Fruit fly (Drosophila melanogaster) whole organism, embryonic: ENCODE measurements around the gene Bug22.

Source experiments
- ATbp ChIP-seq: fragments of 200-800 bp; sonication (Bioruptor generic); optimal IDR thresholded peaks from 2 replicates; lab custom pipeline; 2017; ENCODE audit warnings: missing biosample characterization, mild to moderate bottlenecking, missing genetic modification characterization, missing genetic modification reagents
- B-H1 ChIP-seq: fragments of 200-800 bp; sonication (Bioruptor generic); IDR thresholded peaks from 3 replicates; pipeline ENCODE4 v1.3.6; 2022; ENCODE audit warnings: missing biosample characterization, missing genetic modification characterization
- CG1024 ChIP-seq: fragments of 200-800 bp; sonication (Bioruptor generic); IDR thresholded peaks from 2 replicates; pipeline ENCODE4 v1.3.6; 2022; ENCODE audit warnings: missing biosample characterization, missing genetic modification characterization
- CG10565 ChIP-seq: fragments of 200-800 bp; sonication (Bioruptor generic); optimal IDR thresholded peaks from 3 replicates; lab custom pipeline; 2016; ENCODE audit warnings: missing biosample characterization, mild to moderate bottlenecking, missing genetic modification characterization
- CG10959 ChIP-seq: fragments of 200-800 bp; sonication (Bioruptor generic); IDR thresholded peaks from 2 replicates; pipeline ENCODE4 v1.3.6; 2022; ENCODE audit warnings: missing biosample characterization, missing genetic modification characterization
- CG11456 ChIP-seq: fragments of 200-800 bp; sonication (Bioruptor generic); IDR thresholded peaks from 3 replicates; pipeline ENCODE4 v1.3.6; 2022; ENCODE audit warnings: missing biosample characterization, missing genetic modification characterization
- CG12236 ChIP-seq: fragments of 200-800 bp; sonication (Bioruptor generic); optimal IDR thresholded peaks from 2 replicates; lab custom pipeline; 2016; ENCODE audit warnings: missing biosample characterization, missing genetic modification characterization
- CG14014 ChIP-seq: fragments of 200-800 bp; sonication (Bioruptor generic); IDR thresholded peaks from 2 replicates; pipeline ENCODE4 v1.3.6; 2022; ENCODE audit warnings: missing biosample characterization, missing genetic modification characterization
- CG1602 ChIP-seq: fragments of 200-800 bp; sonication (Bioruptor generic); optimal IDR thresholded peaks from 3 replicates; lab custom pipeline; 2016; ENCODE audit warnings: missing biosample characterization, missing genetic modification characterization
- CG17912 ChIP-seq: fragments of 200-800 bp; sonication (Bioruptor generic); optimal IDR thresholded peaks from 2 replicates; lab custom pipeline; 2018; ENCODE audit warnings: missing biosample characterization, mild to moderate bottlenecking, missing genetic modification characterization
- CG18011 ChIP-seq: fragments of 200-800 bp; sonication (Bioruptor generic); optimal IDR thresholded peaks from 2 replicates; lab custom pipeline; 2017; ENCODE audit warnings: missing biosample characterization, missing genetic modification characterization, mild to moderate bottlenecking, moderate library complexity, missing genotype
- CG2120 ChIP-seq: fragments of 200-800 bp; sonication (Bioruptor generic); optimal IDR thresholded peaks from 3 replicates; lab custom pipeline; 2016; ENCODE audit warnings: missing biosample characterization, missing genetic modification characterization
- CG30020 ChIP-seq: fragments of 200-800 bp; optimal IDR thresholded peaks from 2 replicates; lab custom pipeline; 2019; ENCODE audit warnings: missing biosample characterization, mild to moderate bottlenecking, missing genetic modification characterization, moderate library complexity
- CG32767 ChIP-seq: fragments of 200-800 bp; sonication (Bioruptor generic); IDR thresholded peaks from 2 replicates; pipeline ENCODE4 v1.3.6; 2022; ENCODE audit warnings: missing biosample characterization, missing genetic modification characterization
- CG6765 ChIP-seq: fragments of 200-800 bp; sonication (Bioruptor generic); optimal IDR thresholded peaks from 3 replicates; lab custom pipeline; 2017; ENCODE audit warnings: missing biosample characterization, mild to moderate bottlenecking, missing genetic modification characterization
- CG8089 ChIP-seq: fragments of 200-800 bp; sonication (Bioruptor generic); optimal IDR thresholded peaks from 3 replicates; lab custom pipeline; 2016; ENCODE audit warnings: missing biosample characterization, missing genetic modification characterization
- CG8924 ChIP-seq: fragments of 200-800 bp; optimal IDR thresholded peaks from 3 replicates; lab custom pipeline; 2019; ENCODE audit warnings: missing biosample characterization, mild to moderate bottlenecking, missing genetic modification characterization, moderate library complexity
- CG9727 ChIP-seq: fragments of 200-800 bp; sonication (Bioruptor generic); optimal IDR thresholded peaks from 3 replicates; lab custom pipeline; 2017; ENCODE audit warnings: missing biosample characterization, mild to moderate bottlenecking, missing genetic modification characterization
- Dip2 ChIP-seq: fragments of 200-800 bp; sonication (Bioruptor generic); IDR thresholded peaks from 2 replicates; pipeline ENCODE4 v1.3.6; 2022; ENCODE audit warnings: missing biosample characterization, missing genetic modification characterization
- Dref ChIP-seq: fragments of 200-800 bp; sonication (Bioruptor generic); IDR thresholded peaks from 2 replicates; pipeline ENCODE4 v1.3.6; 2022; ENCODE audit warnings: missing biosample characterization, missing genetic modification characterization
- Drgx ChIP-seq: fragments of 200-800 bp; sonication (Bioruptor generic); IDR thresholded peaks from 2 replicates; pipeline ENCODE4 v1.3.6; 2022; ENCODE audit warnings: missing biosample characterization, missing genetic modification characterization
- Fer2 ChIP-seq: fragments of 200-800 bp; sonication (Bioruptor generic); optimal IDR thresholded peaks from 2 replicates; lab custom pipeline; 2018; ENCODE audit warnings: missing biosample characterization, mild to moderate bottlenecking, missing genetic modification characterization, moderate library complexity
- GATAe ChIP-seq: fragments of 200-800 bp; sonication (Bioruptor generic); conservative IDR thresholded peaks from 2 replicates; pipeline ENCODE4 v1.3.6; 2022; ENCODE audit warnings: missing biosample characterization, missing genetic modification characterization
- Mrtf ChIP-seq: fragments of 200-800 bp; sonication (Bioruptor generic); IDR thresholded peaks from 3 replicates; pipeline ENCODE4 v1.3.6; 2022; ENCODE audit warnings: missing biosample characterization, missing genetic modification characterization
- Sry-δ ChIP-seq: fragments of 200-800 bp; sonication (Bioruptor generic); optimal IDR thresholded peaks from 2 replicates; lab custom pipeline; 2016; ENCODE audit warnings: missing biosample characterization, missing genetic modification characterization
- Ssrp ChIP-seq: fragments of 200-800 bp; sonication (Bioruptor generic); optimal IDR thresholded peaks from 2 replicates; lab custom pipeline; 2018; ENCODE audit warnings: missing biosample characterization, mild to moderate bottlenecking, missing genetic modification characterization, moderate library complexity
- ap ChIP-seq: fragments of 200-800 bp; sonication (Bioruptor generic); IDR thresholded peaks from 2 replicates; pipeline ENCODE4 v1.3.6; 2022; ENCODE audit warnings: missing biosample characterization, missing genetic modification characterization
- ash1 ChIP-seq: fragments of 200-800 bp; sonication (Bioruptor generic); optimal IDR thresholded peaks from 2 replicates; lab custom pipeline; 2018; ENCODE audit warnings: missing biosample characterization, mild to moderate bottlenecking, missing genetic modification characterization
- chinmo ChIP-seq: fragments of 200-800 bp; sonication (Bioruptor generic); IDR thresholded peaks from 4 replicates; pipeline ENCODE4 v1.3.6; 2022; ENCODE audit warnings: missing biosample characterization, missing genetic modification characterization; ENCODE audit not compliant: partially characterized antibody
- crc ChIP-seq: fragments of 200-800 bp; sonication (Bioruptor generic); optimal IDR thresholded peaks from 2 replicates; lab custom pipeline; 2016; ENCODE audit warnings: missing biosample characterization, missing genetic modification characterization
- crol ChIP-seq: fragments of 200-800 bp; sonication (Bioruptor generic); IDR thresholded peaks from 2 replicates; pipeline ENCODE4 v1.3.6; 2022; ENCODE audit warnings: missing biosample characterization, missing genetic modification characterization
- da ChIP-seq: fragments of 200-800 bp; sonication (Bioruptor generic); optimal IDR thresholded peaks from 2 replicates; lab custom pipeline; 2016; ENCODE audit warnings: missing biosample characterization, missing genetic modification characterization
- ems ChIP-seq: fragments of 200-800 bp; sonication (Bioruptor generic); optimal IDR thresholded peaks from 3 replicates; lab custom pipeline; 2016; ENCODE audit warnings: missing biosample characterization, missing genetic modification characterization
- grau ChIP-seq: fragments of 200-800 bp; optimal IDR thresholded peaks from 3 replicates; lab custom pipeline; 2019; ENCODE audit warnings: missing biosample characterization, mild to moderate bottlenecking, missing genetic modification characterization, moderate library complexity
- hth ChIP-seq: fragments of >200 bp; optimal IDR thresholded peaks from 2 replicates; lab custom pipeline; 2017; ENCODE audit warnings: inconsistent platforms
- insv ChIP-seq, 2 experiments: fragments of 200-800 bp; sonication (Bioruptor generic); optimal IDR thresholded peaks; 3 replicates each; lab custom pipeline; 2016 to 2018; ENCODE audit warnings: missing biosample characterization in 2 of 2, missing genetic modification characterization in 2 of 2
- jigr1 ChIP-seq: fragments of 200-800 bp; sonication (Bioruptor generic); IDR thresholded peaks from 3 replicates; pipeline ENCODE4 v1.3.6; 2022; ENCODE audit warnings: missing biosample characterization, missing genetic modification characterization
- mirr ChIP-seq: fragments of 200-800 bp; sonication (Bioruptor generic); optimal IDR thresholded peaks from 3 replicates; lab custom pipeline; 2018; ENCODE audit warnings: missing biosample characterization, mild to moderate bottlenecking, missing genetic modification characterization
- nom ChIP-seq: fragments of 200-800 bp; sonication (Bioruptor generic); optimal IDR thresholded peaks from 2 replicates; lab custom pipeline; 2017; ENCODE audit warnings: missing biosample characterization, missing genetic modification characterization, mild to moderate bottlenecking, moderate library complexity, missing genetic modification reagents
- pan ChIP-seq, 4 experiments: fragments of >200 bp in 3 of 4; fragments of 200-800 bp in 1 of 4; sonication (Bioruptor generic) in 1 of 4; optimal IDR thresholded peaks in 3 of 4; IDR thresholded peaks in 1 of 4; 2 replicates each; pipeline versions ENCODE4 v1.3.6 to Lab custom; 2017 to 2022; ENCODE audit warnings: missing biosample characterization in 2 of 4, missing genetic modification characterization in 2 of 4, mixed read lengths in 1 of 4
- prd ChIP-seq, 3 experiments: fragments of >200 bp in 2 of 3; fragments of 200-800 bp in 1 of 3; sonication (Bioruptor generic) in 1 of 3; optimal IDR thresholded peaks in 2 of 3; IDR thresholded peaks in 1 of 3; 2 replicates in 2 of 3; 3 replicates in 1 of 3; pipeline versions ENCODE4 v1.3.6 to Lab custom; 2017 to 2022; ENCODE audit warnings: missing biosample characterization in 1 of 3, missing genetic modification characterization in 1 of 3
- pzg ChIP-seq: fragments of 200-800 bp; sonication (Bioruptor generic); optimal IDR thresholded peaks from 3 replicates; lab custom pipeline; 2018; ENCODE audit warnings: missing biosample characterization, mild to moderate bottlenecking, missing genetic modification characterization, moderate library complexity
- ranshi ChIP-seq: fragments of 200-800 bp; sonication (Bioruptor generic); IDR thresholded peaks from 2 replicates; pipeline ENCODE4 v1.3.6; 2022; ENCODE audit warnings: missing biosample characterization, missing genetic modification characterization
- ro ChIP-seq: fragments of 200-800 bp; sonication (Bioruptor generic); IDR thresholded peaks from 2 replicates; pipeline ENCODE4 v1.3.6; 2022; ENCODE audit warnings: missing biosample characterization, missing genetic modification characterization
- shn ChIP-seq: fragments of 200-800 bp; sonication (Bioruptor generic); optimal IDR thresholded peaks from 3 replicates; lab custom pipeline; 2016; ENCODE audit warnings: missing biosample characterization, missing genetic modification characterization
- trem ChIP-seq: fragments of 200-800 bp; optimal IDR thresholded peaks from 3 replicates; lab custom pipeline; 2019; ENCODE audit warnings: missing biosample characterization, mild to moderate bottlenecking, missing genetic modification characterization, moderate library complexity
- zen2 ChIP-seq: fragments of 200-800 bp; sonication (Bioruptor generic); IDR thresholded peaks from 3 replicates; pipeline ENCODE4 v1.3.6; 2022; ENCODE audit warnings: missing biosample characterization, missing genetic modification characterization; ENCODE audit not compliant: partially characterized antibody
- zfh2 ChIP-seq: fragments of 200-800 bp; sonication (Bioruptor generic); optimal IDR thresholded peaks from 2 replicates; lab custom pipeline; 2016; ENCODE audit warnings: missing biosample characterization, missing genetic modification characterization

The Bug22 gene

dm6 chr2L:10413251-10414127 lies 17.2 kb downstream of the Bug22 start, which contains the start of the genes CG5355 and Klp31E (continued):
- no peak for TF ChIP-seq ATbp (GFP tag; lab: Kevin White, UChicago)
- peak; percentile 95 for TF ChIP-seq CG30020 (tag; lab: Kevin White, UChicago)
- peak; percentile 7 for TF ChIP-seq CG6765
- no peak for TF ChIP-seq pan (optimal IDR thresholded peaks at IDR 0.05; lab: Kevin White, UChicago)
- TF ChIP-seq pan (GFP tag; optimal IDR thresholded peaks at IDR 0.05 in 1 of 2, IDR thresholded peaks at IDR 0.05 in 1 of 2), result peak in 1 of 2 experiments; percentile 63
- peak; percentile 56 for TF ChIP-seq zfh2 (GFP tag; lab: Kevin White, UChicago)
- TF ChIP-seq CG9727 (GFP tag; lab: Kevin White, UChicago), result peak; percentile 87
- peak; percentile 68 for TF ChIP-seq CG1602 (GFP tag; lab: Kevin White, UChicago)
- TF ChIP-seq ro (GFP tag; lab: Robert Waterston, UW), result no peak
- 0 out of 3 replicates have a peak, but pooled peaks have one; percentile 42 for TF ChIP-seq CG11456 (GFP tag; lab: Robert Waterston, UW)
- no peak for TF ChIP-seq Dip2 (GFP tag; lab: Robert Waterston, UW)
- TF ChIP-seq CG14014 (GFP tag; lab: Robert Waterston, UW), result no peak
- no peak for TF ChIP-seq mirr
- TF ChIP-seq CG12236 (GFP tag; lab: Kevin White, UChicago), result no peak
- TF ChIP-seq grau (tag; lab: Kevin White, UChicago), result peak; percentile 79
- TF ChIP-seq Sry-δ (GFP tag; lab: Kevin White, UChicago), result peak; percentile 69
- TF ChIP-seq zen2 (GFP tag; lab: Robert Waterston, UW), result peak; percentile 63; the same call in 2 of the 3 replicates
- peak; percentile 77 for TF ChIP-seq Ssrp (tag; lab: Kevin White, UChicago)
- 0 out of 3 replicates have a peak, but pooled peaks have one; percentile 45 for TF ChIP-seq B-H1 (GFP tag; lab: Robert Waterston, UW)
- peak; percentile 9 for TF ChIP-seq nom (GFP tag; lab: Kevin White, UChicago)
- no peak for TF ChIP-seq crc (GFP tag; lab: Kevin White, UChicago)
- peak; percentile 39 for TF ChIP-seq trem
- no peak for TF ChIP-seq CG8089 (GFP tag; lab: Kevin White, UChicago)
- no peak for TF ChIP-seq CG18011 (GFP tag; lab: Kevin White, UChicago)
- no peak for TF ChIP-seq ash1 (GFP tag; lab: Kevin White, UChicago)
- TF ChIP-seq Fer2 (tag; lab: Kevin White, UChicago), result peak; percentile 36
- no peak for TF ChIP-seq GATAe (GFP tag; lab: Robert Waterston, UW)
- TF ChIP-seq CG10959 (GFP tag; lab: Robert Waterston, UW), result no peak
- TF ChIP-seq Mrtf (GFP tag; lab: Robert Waterston, UW), result no peak; the same call in 2 of the 3 replicates
- TF ChIP-seq CG17912 (GFP tag; lab: Kevin White, UChicago), result no peak
- TF ChIP-seq CG1024, result 0 out of 2 replicates have a peak, but pooled peaks have one; percentile 27
- peak; percentile 61 for TF ChIP-seq pzg
- peak; percentile 46 for TF ChIP-seq ems (GFP tag; lab: Kevin White, UChicago)
- no peak for TF ChIP-seq crol (GFP tag; lab: Robert Waterston, UW)
- peak; percentile 20 for TF ChIP-seq shn (GFP tag; lab: Kevin White, UChicago)
- peak in 1 of 2 experiments; percentile 26 for TF ChIP-seq insv (GFP tag; optimal IDR thresholded peaks at IDR 0.05; lab: Kevin White, UChicago)
- TF ChIP-seq Drgx (GFP tag; lab: Robert Waterston, UW), result peak; percentile 37
- TF ChIP-seq ranshi (GFP tag; lab: Robert Waterston, UW), result 0 out of 2 replicates have a peak, but pooled peaks have one; percentile 44
- peak; percentile 72 for TF ChIP-seq CG2120 (GFP tag; lab: Kevin White, UChicago)
- TF ChIP-seq Dref (GFP tag; lab: Robert Waterston, UW), result peak; percentile 65
- TF ChIP-seq da (GFP tag; lab: Kevin White, UChicago), result peak; percentile 41
- no peak for TF ChIP-seq hth (lab: Kevin White, UChicago)
- TF ChIP-seq jigr1 (GFP tag; lab: Robert Waterston, UW), result no peak
- TF ChIP-seq CG10565 (GFP tag; lab: Kevin White, UChicago), result no peak
- peak; percentile 76 for TF ChIP-seq CG8924
- TF ChIP-seq chinmo (GFP tag; lab: Robert Waterston, UW), result peak; percentile 70; the same call in 1 of the 4 replicates
- TF ChIP-seq ap (GFP tag; lab: Robert Waterston, UW), result no peak
- 0 out of 2 replicates have a peak, but pooled peaks have one; percentile 25 for TF ChIP-seq CG32767 (GFP tag; lab: Robert Waterston, UW)
- no peak for TF ChIP-seq prd (optimal IDR thresholded peaks at IDR 0.05; lab: Kevin White, UChicago)
- peak; percentile 73 for TF ChIP-seq prd (GFP tag; IDR thresholded peaks at IDR 0.05; lab: Robert Waterston, UW)
